Fruit fly (Drosophila melanogaster): ENCODE results near the gene TM9SF4.

Gene TM9SF4

DNA sequence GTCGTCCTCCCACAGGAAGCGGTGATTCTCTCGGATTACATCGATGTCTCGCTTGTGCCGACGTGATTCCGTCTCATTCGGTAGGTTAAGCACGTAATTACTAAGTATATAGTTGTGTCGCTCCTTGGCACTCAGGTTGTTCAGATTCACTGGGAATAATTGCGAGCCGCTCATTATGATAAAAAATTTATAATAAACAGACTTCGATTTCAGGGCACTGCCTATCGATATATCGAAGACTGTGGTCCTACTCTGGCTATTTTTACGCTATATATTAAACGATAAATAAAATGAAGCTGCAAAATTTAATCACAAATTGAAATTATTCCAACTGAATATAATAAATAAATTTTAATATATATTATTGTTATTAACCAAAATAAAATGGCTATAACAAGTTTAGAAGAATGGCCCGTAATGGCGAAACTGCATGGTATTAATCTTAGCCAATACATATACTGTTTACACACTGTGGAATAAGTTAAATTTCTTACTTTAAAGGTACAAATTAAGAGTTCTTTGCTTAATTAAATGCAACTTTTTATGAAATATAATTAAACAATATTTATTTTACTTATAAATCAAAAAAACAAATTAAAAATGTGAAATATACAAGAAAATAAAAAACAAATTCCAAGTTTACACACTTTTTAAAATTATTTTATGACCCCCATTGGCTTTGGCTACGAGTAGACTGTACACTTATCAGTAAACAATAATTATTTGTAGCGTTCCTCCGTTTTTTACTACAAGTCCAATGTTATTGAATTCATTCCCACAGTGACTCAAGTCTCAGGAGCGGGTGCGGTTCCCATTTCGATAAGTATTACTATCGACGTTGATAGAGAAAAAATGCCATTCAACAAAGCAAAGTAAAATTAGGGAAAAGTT lies 36.8 kb downstream of the TM9SF4 start, which contains the start of gene Eato (continued):
- no peak for TF ChIP-seq CG8359 (GFP tag; optimal IDR thresholded peaks at IDR 0.05; ENCODE audit: borderline replicate concordance)
- TF ChIP-seq CG13424 (tag; optimal IDR thresholded peaks at IDR 0.05): peak; percentile 16
- TF ChIP-seq fru (optimal IDR thresholded peaks at IDR 0.05): no peak
- no peak for TF ChIP-seq nerfin-2 (GFP tag; IDR thresholded peaks at IDR 0.05; ENCODE audit: partially characterized antibody)
- no peak for TF ChIP-seq CTCF (GFP tag; optimal IDR thresholded peaks at IDR 0.05)
- no peak for TF ChIP-seq en (GFP tag; optimal IDR thresholded peaks at IDR 0.05)
- no peak for TF ChIP-seq peb (GFP tag; IDR thresholded peaks at IDR 0.05)
- TF ChIP-seq NfI (GFP tag; optimal IDR thresholded peaks at IDR 0.05): no peak
- TF ChIP-seq Six4 (GFP tag; optimal IDR thresholded peaks at IDR 0.05): no peak
- no peak for TF ChIP-seq psq (GFP tag; optimal IDR thresholded peaks at IDR 0.05)
- TF ChIP-seq CG16863 (GFP tag; optimal IDR thresholded peaks at IDR 0.05): no peak
- no peak for TF ChIP-seq wor (GFP tag; IDR thresholded peaks at IDR 0.05)
- TF ChIP-seq dan (GFP tag; IDR thresholded peaks at IDR 0.05): no peak
- no peak for TF ChIP-seq CG6854 (GFP tag; optimal IDR thresholded peaks at IDR 0.05)
- peak; percentile 42 for TF ChIP-seq lilli (GFP tag; optimal IDR thresholded peaks at IDR 0.05)
- TF ChIP-seq CG13123 (GFP tag; optimal IDR thresholded peaks at IDR 0.05): no peak
- TF ChIP-seq aop (GFP tag; IDR thresholded peaks at IDR 0.05): no peak
- no peak for TF ChIP-seq rib (GFP tag; IDR thresholded peaks at IDR 0.05)
- TF ChIP-seq dm (GFP tag; optimal IDR thresholded peaks at IDR 0.05): no peak
- TF ChIP-seq chm (GFP tag; IDR thresholded peaks at IDR 0.05): no peak
- TF ChIP-seq CG1792 (GFP tag; optimal IDR thresholded peaks at IDR 0.05): no peak
- no peak for TF ChIP-seq sim (GFP tag; IDR thresholded peaks at IDR 0.05)
- TF ChIP-seq CG3847 (GFP tag; IDR thresholded peaks at IDR 0.05): no peak
- TF ChIP-seq Optix (GFP tag; IDR thresholded peaks at IDR 0.05): no peak
- TF ChIP-seq CG30431 (GFP tag; optimal IDR thresholded peaks at IDR 0.05): no peak
- peak; percentile 64 for TF ChIP-seq amos (GFP tag; IDR thresholded peaks at IDR 0.05; ENCODE audit: partially characterized antibody)
- no peak for TF ChIP-seq CG4328 (GFP tag; optimal IDR thresholded peaks at IDR 0.05)
- no peak for TF ChIP-seq dmrt11E (tag; optimal IDR thresholded peaks at IDR 0.05)
- TF ChIP-seq CG13287 (GFP tag; IDR thresholded peaks at IDR 0.05; ENCODE audit: partially characterized antibody): peak; percentile 72
- TF ChIP-seq Vsx1 (GFP tag; optimal IDR thresholded peaks at IDR 0.05): no peak
- TF ChIP-seq CG6813 (GFP tag; optimal IDR thresholded peaks at IDR 0.05): no peak
- TF ChIP-seq CG15011 (GFP tag; optimal IDR thresholded peaks at IDR 0.05): no peak
- no peak for TF ChIP-seq CG18011 (GFP tag; optimal IDR thresholded peaks at IDR 0.05)
- peak; percentile 30 for TF ChIP-seq CG14710 (tag; optimal IDR thresholded peaks at IDR 0.05)
- TF ChIP-seq CG13894 (tag; optimal IDR thresholded peaks at IDR 0.05): no peak
- TF ChIP-seq gem (tag; optimal IDR thresholded peaks at IDR 0.05): no peak
- TF ChIP-seq al (GFP tag; IDR thresholded peaks at IDR 0.05): 0 out of 2 replicates have a peak, but pooled peaks have one; percentile 31
- no peak for TF ChIP-seq trh (GFP tag; optimal IDR thresholded peaks at IDR 0.05)
- no peak for TF ChIP-seq CG34376 (GFP tag; optimal IDR thresholded peaks at IDR 0.05)
- TF ChIP-seq gce (GFP tag; IDR thresholded peaks at IDR 0.05): no peak
- no peak for TF ChIP-seq CG17612 (GFP tag; IDR thresholded peaks at IDR 0.05)
- peak; percentile 12; the same call in 1 of the 2 replicates for TF ChIP-seq CG14441 (GFP tag; IDR thresholded peaks at IDR 0.05)
- TF ChIP-seq inv (GFP tag; IDR thresholded peaks at IDR 0.05; ENCODE audit: partially characterized antibody): peak; percentile 11
- no peak for TF ChIP-seq CG10321 (GFP tag; IDR thresholded peaks at IDR 0.05)
- no peak for TF ChIP-seq nerfin-1 (tag; optimal IDR thresholded peaks at IDR 0.05)
- TF ChIP-seq Mad (GFP tag; optimal IDR thresholded peaks at IDR 0.05): no peak
- TF ChIP-seq btn (GFP tag; optimal IDR thresholded peaks at IDR 0.05): no peak
- TF ChIP-seq esg (GFP tag; conservative IDR thresholded peaks at IDR 0.05): no peak
- TF ChIP-seq Lhr (GFP tag; optimal IDR thresholded peaks at IDR 0.05): no peak
- TF ChIP-seq chn (GFP tag; optimal IDR thresholded peaks at IDR 0.05): no peak
- TF ChIP-seq cas (GFP tag; IDR thresholded peaks at IDR 0.05): no peak
